Worm (Caenorhabditis elegans) whole organism, young adult: ENCODE data around the gene Y54G11A.14.

ENCODE experiments used
- F55B11.4 ChIP-seq: sonication (generic microtip); optimal IDR thresholded peaks from 2 replicates; lab custom pipeline; 2016; ENCODE audit warnings: missing compliant biosample characterization, missing genetic modification characterization, borderline replicate concordance; ENCODE audit not compliant: insufficient read depth
- ama-1 ChIP-seq, 3 experiments: fragments of 150-350 bp in 1 of 3; sonication (generic microtip) in 2 of 3; optimal IDR thresholded peaks; 2 replicates each; lab custom pipeline; 2014 to 2018; ENCODE audit warnings: missing biosample characterization in 2 of 3, missing genetic modification characterization in 2 of 3, missing genetic modification reagents in 2 of 3
- aptf-3 ChIP-seq: fragments of 200-800 bp; sonication (Bioruptor generic); IDR thresholded peaks from 2 replicates; pipeline ENCODE4 v1.3.6; 2022; ENCODE audit warnings: missing genetic modification characterization, missing compliant biosample characterization
- ceh-27 ChIP-seq: fragments of 200-800 bp; sonication (Bioruptor generic); optimal IDR thresholded peaks from 2 replicates; lab custom pipeline; 2018; ENCODE audit warnings: mild to moderate bottlenecking, missing genetic modification characterization, moderate library complexity, missing compliant biosample characterization
- ceh-58 ChIP-seq: fragments of 200-800 bp; sonication (Bioruptor generic); IDR thresholded peaks from 2 replicates; pipeline ENCODE4 v1.3.6; 2022; ENCODE audit warnings: missing genetic modification characterization, missing compliant biosample characterization
- dpl-1 ChIP-seq: fragments of 150-350 bp; optimal IDR thresholded peaks from 2 replicates; lab custom pipeline; 2014; ENCODE audit warnings: missing biosample characterization, missing genetic modification reagents, missing genetic modification characterization
- lin-35 ChIP-seq, 3 experiments: fragments of 150-350 bp in 2 of 3; sonication (generic microtip) in 1 of 3; optimal IDR thresholded peaks; 2 replicates each; lab custom pipeline; 2014 to 2018; ENCODE audit warnings: missing biosample characterization in 3 of 3, missing genetic modification characterization in 3 of 3, missing genetic modification reagents in 3 of 3
- mel-28 ChIP-seq: sonication (generic microtip); optimal IDR thresholded peaks from 2 replicates; lab custom pipeline; 2016; ENCODE audit warnings: borderline replicate concordance, mild to moderate bottlenecking, missing genetic modification characterization, missing compliant biosample characterization
- zfh-2 ChIP-seq: fragments of 200-800 bp; sonication (Bioruptor generic); conservative IDR thresholded peaks from 2 replicates; pipeline ENCODE4 v1.3.6; 2022; ENCODE audit warnings: missing genetic modification reagents, missing genetic modification characterization, missing compliant biosample characterization
- ztf-25 ChIP-seq: fragments of 200-800 bp; sonication (Bioruptor generic); IDR thresholded peaks from 2 replicates; pipeline ENCODE4 v1.3.6; 2022; ENCODE audit warnings: missing genetic modification reagents, missing genetic modification characterization, missing compliant biosample characterization

ce11 chrII:14299254-14299759 lies 18.7 kb upstream of the Y54G11A.14 start:
- TF ChIP-seq aptf-3 (no peak), zfh-2 (peak; percentile 36; the same call in 1 of the 2 replicates), ceh-58 (GFP tag; lab: Robert Waterston, UW) (no peak), ama-1 (optimal IDR thresholded peaks at IDR 0.05; lab: Kevin White, UChicago) (no peak), ama-1 (GFP tag; optimal IDR thresholded peaks at IDR 0.05; lab: Kevin White, UChicago) (no peak), mel-28 (tag; lab: Kevin White, UChicago) (no peak), lin-35 (GFP tag; optimal IDR thresholded peaks at IDR 0.05; lab: Kevin White, UChicago) (no peak), ceh-27 (GFP tag; lab: Kevin White, UChicago) (no peak), ztf-25 (GFP tag; lab: Robert Waterston, UW) (no peak), F55B11.4 (tag; lab: Kevin White, UChicago) (no peak), dpl-1 (GFP tag; lab: Kevin White, UChicago) (no peak)
